Fruit fly (Drosophila melanogaster) whole organism, prepupa: ENCODE results near the gene CG13392.

Source experiments
- Blimp-1 ChIP-seq: fragments of 200-800 bp; sonication (Bioruptor generic); optimal IDR thresholded peaks from 3 replicates; lab custom pipeline; 2017; ENCODE audit warnings: missing biosample characterization, missing genetic modification characterization, mild to moderate bottlenecking, moderate library complexity, missing genetic modification reagents
- CG10631 ChIP-seq: fragments of 200-800 bp; sonication (Bioruptor generic); optimal IDR thresholded peaks from 2 replicates; lab custom pipeline; 2016; ENCODE audit warnings: missing biosample characterization, missing genetic modification characterization
- CG11294 ChIP-seq: fragments of 200-800 bp; sonication (Bioruptor generic); IDR thresholded peaks from 2 replicates; pipeline ENCODE4 v1.3.6; 2022; ENCODE audit warnings: missing biosample characterization, missing genetic modification characterization
- CG11762 ChIP-seq: fragments of 200-800 bp; sonication (Bioruptor generic); optimal IDR thresholded peaks from 3 replicates; lab custom pipeline; 2016; ENCODE audit warnings: missing biosample characterization, missing genetic modification characterization; ENCODE audit not compliant: insufficient read depth
- CG15336 ChIP-seq: fragments of 200-800 bp; sonication (Bioruptor generic); IDR thresholded peaks from 2 replicates; pipeline ENCODE4 v1.3.6; 2022; ENCODE audit warnings: missing biosample characterization, missing genetic modification characterization
- CG1621 ChIP-seq: fragments of 200-800 bp; sonication (Bioruptor generic); optimal IDR thresholded peaks from 3 replicates; lab custom pipeline; 2018; ENCODE audit warnings: missing biosample characterization, mild to moderate bottlenecking, missing genetic modification characterization
- CG16779 ChIP-seq: fragments of 200-800 bp; sonication (Bioruptor generic); optimal IDR thresholded peaks from 3 replicates; lab custom pipeline; 2017; ENCODE audit warnings: missing biosample characterization, mild to moderate bottlenecking, missing genetic modification characterization
- CG3032 ChIP-seq: fragments of 200-800 bp; optimal IDR thresholded peaks from 2 replicates; lab custom pipeline; 2019; ENCODE audit warnings: missing biosample characterization, mild to moderate bottlenecking, missing genetic modification characterization, moderate library complexity
- CG32006 ChIP-seq: fragments of 200-800 bp; sonication (Bioruptor generic); optimal IDR thresholded peaks from 3 replicates; lab custom pipeline; 2017; ENCODE audit warnings: missing biosample characterization, mild to moderate bottlenecking, missing genetic modification characterization
- CG34406 ChIP-seq: fragments of 200-800 bp; sonication (Bioruptor generic); optimal IDR thresholded peaks from 3 replicates; lab custom pipeline; 2016; ENCODE audit warnings: missing biosample characterization, missing genetic modification characterization
- CG3919 ChIP-seq: fragments of 200-800 bp; sonication (Bioruptor generic); optimal IDR thresholded peaks from 3 replicates; lab custom pipeline; 2016; ENCODE audit warnings: missing biosample characterization, missing genetic modification characterization
- CG6163 ChIP-seq: fragments of 200-800 bp; sonication (Bioruptor generic); IDR thresholded peaks from 3 replicates; pipeline ENCODE4 v1.3.6; 2022; ENCODE audit warnings: missing biosample characterization, missing genetic modification characterization
- CG6276 ChIP-seq: fragments of 200-800 bp; sonication (Bioruptor generic); optimal IDR thresholded peaks from 2 replicates; lab custom pipeline; 2017; ENCODE audit warnings: missing biosample characterization, mild to moderate bottlenecking, missing genetic modification characterization
- CG6792 ChIP-seq: fragments of 200-800 bp; sonication (Bioruptor generic); optimal IDR thresholded peaks from 3 replicates; lab custom pipeline; 2016; ENCODE audit warnings: missing biosample characterization, missing genetic modification characterization
- CG6808 ChIP-seq: fragments of 200-800 bp; sonication (Bioruptor generic); optimal IDR thresholded peaks from 3 replicates; lab custom pipeline; 2017; ENCODE audit warnings: missing biosample characterization, missing genetic modification characterization, mild to moderate bottlenecking, moderate library complexity, missing genetic modification reagents
- CG6854 ChIP-seq: fragments of 200-800 bp; sonication (Bioruptor generic); optimal IDR thresholded peaks from 2 replicates; lab custom pipeline; 2017; ENCODE audit warnings: missing biosample characterization, mild to moderate bottlenecking, missing genetic modification characterization
- CG7368 ChIP-seq: fragments of 200-800 bp; sonication (Bioruptor generic); optimal IDR thresholded peaks from 3 replicates; lab custom pipeline; 2016; ENCODE audit warnings: missing biosample characterization, missing genetic modification characterization
- CG8119 ChIP-seq: fragments of 200-800 bp; sonication (Bioruptor generic); IDR thresholded peaks from 3 replicates; pipeline ENCODE4 v1.3.6; 2022; ENCODE audit warnings: missing biosample characterization, missing genetic modification characterization
- CG8319 ChIP-seq: fragments of 200-800 bp; sonication (Bioruptor generic); optimal IDR thresholded peaks from 3 replicates; lab custom pipeline; 2016; ENCODE audit warnings: missing biosample characterization, missing genetic modification characterization
- CG9139 ChIP-seq: fragments of 200-800 bp; sonication (Bioruptor generic); optimal IDR thresholded peaks from 3 replicates; lab custom pipeline; 2017; ENCODE audit warnings: missing biosample characterization, mild to moderate bottlenecking, missing genetic modification characterization
- Eip75B ChIP-seq: fragments of 200-800 bp; sonication (Bioruptor generic); optimal IDR thresholded peaks from 3 replicates; lab custom pipeline; 2016; ENCODE audit warnings: missing biosample characterization, missing genetic modification characterization
- Eip78C ChIP-seq: fragments of 200-800 bp; sonication (Bioruptor generic); peaks from one replicate; lab custom pipeline; 2016; ENCODE audit warnings: missing biosample characterization, missing genetic modification characterization
- Eip93F ChIP-seq: fragments of 200-800 bp; sonication (Bioruptor generic); optimal IDR thresholded peaks from 2 replicates; lab custom pipeline; 2016; ENCODE audit warnings: missing biosample characterization, mild to moderate bottlenecking, missing genetic modification characterization
- Ets21C ChIP-seq: fragments of 200-800 bp; sonication (Bioruptor generic); optimal IDR thresholded peaks from 3 replicates; lab custom pipeline; 2016; ENCODE audit warnings: missing biosample characterization, missing genetic modification characterization
- Ets96B ChIP-seq: fragments of 200-800 bp; optimal IDR thresholded peaks from 2 replicates; lab custom pipeline; 2019; ENCODE audit warnings: missing biosample characterization, mild to moderate bottlenecking, missing genetic modification characterization, moderate library complexity
- Gug ChIP-seq: fragments of 200-800 bp; sonication (Bioruptor generic); IDR thresholded peaks from 2 replicates; pipeline ENCODE4 v1.3.6; 2022; ENCODE audit warnings: missing biosample characterization, missing genetic modification characterization
- Hr39 ChIP-seq: fragments of 200-800 bp; sonication (Bioruptor generic); optimal IDR thresholded peaks from 2 replicates; lab custom pipeline; 2016; ENCODE audit warnings: missing biosample characterization, missing genetic modification characterization
- Hr4 ChIP-seq: fragments of 200-800 bp; sonication (Bioruptor generic); optimal IDR thresholded peaks from 3 replicates; lab custom pipeline; 2016; ENCODE audit warnings: missing biosample characterization, missing genetic modification characterization
- Met ChIP-seq: fragments of 200-800 bp; sonication (Bioruptor generic); optimal IDR thresholded peaks from 3 replicates; lab custom pipeline; 2016; ENCODE audit warnings: missing biosample characterization, missing genetic modification characterization
- OdsH ChIP-seq: fragments of 200-800 bp; sonication (Bioruptor generic); optimal IDR thresholded peaks from 3 replicates; lab custom pipeline; 2016; ENCODE audit warnings: missing biosample characterization, missing genetic modification characterization
- Sox14 ChIP-seq: fragments of 200-800 bp; sonication (Bioruptor generic); optimal IDR thresholded peaks from 3 replicates; lab custom pipeline; 2016; ENCODE audit warnings: missing biosample characterization, missing genetic modification characterization
- Sox15 ChIP-seq: fragments of 200-800 bp; sonication (Bioruptor generic); optimal IDR thresholded peaks from 3 replicates; lab custom pipeline; 2016; ENCODE audit warnings: missing biosample characterization, missing genetic modification characterization
- achi ChIP-seq: fragments of 200-800 bp; sonication (Bioruptor generic); optimal IDR thresholded peaks from 3 replicates; lab custom pipeline; 2016; ENCODE audit warnings: missing biosample characterization, missing genetic modification characterization
- acj6 ChIP-seq: fragments of 200-800 bp; sonication (Bioruptor generic); optimal IDR thresholded peaks from 3 replicates; lab custom pipeline; 2016; ENCODE audit warnings: missing biosample characterization, missing genetic modification characterization
- dac ChIP-seq: fragments of 200-800 bp; sonication (Bioruptor generic); optimal IDR thresholded peaks from 2 replicates; lab custom pipeline; 2017; ENCODE audit warnings: missing biosample characterization, mild to moderate bottlenecking, missing genetic modification characterization
- dsx ChIP-seq: fragments of 200-800 bp; optimal IDR thresholded peaks from 3 replicates; lab custom pipeline; 2019; ENCODE audit warnings: missing biosample characterization, mild to moderate bottlenecking, missing genetic modification characterization, moderate library complexity; ENCODE audit not compliant: poor library complexity, severe bottlenecking
- eg ChIP-seq: fragments of 200-800 bp; sonication (Bioruptor generic); IDR thresholded peaks from 3 replicates; pipeline ENCODE4 v1.3.6; 2022; ENCODE audit warnings: missing biosample characterization, missing genetic modification characterization
- esn ChIP-seq: fragments of 200-800 bp; sonication (Bioruptor generic); optimal IDR thresholded peaks from 2 replicates; lab custom pipeline; 2016; ENCODE audit warnings: missing biosample characterization, mild to moderate bottlenecking, missing genetic modification characterization, moderate library complexity
- fd85E ChIP-seq: fragments of 200-800 bp; sonication (Bioruptor generic); optimal IDR thresholded peaks from 3 replicates; lab custom pipeline; 2016; ENCODE audit warnings: missing biosample characterization, missing genetic modification characterization
- fkh ChIP-seq: fragments of 200-800 bp; sonication (Bioruptor generic); optimal IDR thresholded peaks from 3 replicates; lab custom pipeline; 2017; ENCODE audit warnings: missing biosample characterization, mild to moderate bottlenecking, missing genetic modification characterization, moderate library complexity
- lz ChIP-seq: fragments of 200-800 bp; sonication (Bioruptor generic); optimal IDR thresholded peaks from 3 replicates; lab custom pipeline; 2016; ENCODE audit warnings: missing biosample characterization, missing genetic modification characterization
- net ChIP-seq: fragments of 200-800 bp; sonication (Bioruptor generic); optimal IDR thresholded peaks from 3 replicates; lab custom pipeline; 2016; ENCODE audit warnings: missing biosample characterization, missing genetic modification characterization
- pdm3 ChIP-seq: fragments of 200-800 bp; sonication (Bioruptor generic); optimal IDR thresholded peaks from 3 replicates; lab custom pipeline; 2016; ENCODE audit warnings: missing biosample characterization, missing genetic modification characterization
- salr ChIP-seq, 2 experiments: fragments of 200-800 bp; sonication (Bioruptor generic); optimal IDR thresholded peaks; 3 replicates each; lab custom pipeline; 2016 to 2018; ENCODE audit warnings: missing biosample characterization in 2 of 2, missing genetic modification characterization in 2 of 2, mild to moderate bottlenecking in 1 of 2
- spab ChIP-seq: fragments of 200-800 bp; sonication (Bioruptor generic); optimal IDR thresholded peaks from 2 replicates; lab custom pipeline; 2017; ENCODE audit warnings: missing biosample characterization, mild to moderate bottlenecking, missing genetic modification characterization, missing genetic modification reagents
- svp ChIP-seq: fragments of 200-800 bp; sonication (Bioruptor generic); peaks from one replicate; lab custom pipeline; 2016; ENCODE audit warnings: missing biosample characterization, missing genetic modification characterization
- topi ChIP-seq: fragments of 200-800 bp; sonication (Bioruptor generic); optimal IDR thresholded peaks from 3 replicates; lab custom pipeline; 2016; ENCODE audit warnings: missing biosample characterization, missing genetic modification characterization
- vri ChIP-seq: fragments of 200-800 bp; sonication (Bioruptor generic); optimal IDR thresholded peaks from 3 replicates; lab custom pipeline; 2016; ENCODE audit warnings: missing biosample characterization, mild to moderate bottlenecking, missing genetic modification characterization

CG13392 gene

dm6 chr2L:8362955-8363285 lies 19.7 kb downstream of the CG13392 start:
- TF ChIP-seq Hr4 (GFP tag; lab: Kevin White, UChicago) (no peak), eg (GFP tag; lab: Robert Waterston, UW) (peak; percentile 6; the same call in 2 of the 3 replicates), salr (GFP tag; optimal IDR thresholded peaks at IDR 0.05; lab: Kevin White, UChicago) (peak in 1 of 2 experiments; percentile 24)

- TF ChIP-seq Ets96B (tag; lab: Kevin White, UChicago): no peak
- TF ChIP-seq svp (GFP tag; lab: Kevin White, UChicago): peak; percentile 96
- peak; percentile 77 for TF ChIP-seq vri (GFP tag; lab: Kevin White, UChicago)
- peak; percentile 52 for TF ChIP-seq Sox15 (GFP tag; lab: Kevin White, UChicago)
- peak; percentile 73 for TF ChIP-seq net (GFP tag; lab: Kevin White, UChicago)
- TF ChIP-seq CG3919 (GFP tag; lab: Kevin White, UChicago): peak; percentile 46
- peak; percentile 65 for TF ChIP-seq OdsH (GFP tag; lab: Kevin White, UChicago)
- no peak for TF ChIP-seq Eip93F (GFP tag; lab: Kevin White, UChicago)
- peak; percentile 64 for TF ChIP-seq CG6808 (GFP tag; lab: Kevin White, UChicago)
- TF ChIP-seq CG8319 (GFP tag; lab: Kevin White, UChicago): peak; percentile 59
- peak; percentile 74 for TF ChIP-seq pdm3
- peak; percentile 77 for TF ChIP-seq CG8119 (GFP tag; lab: Robert Waterston, UW)
- TF ChIP-seq CG10631 (GFP tag; lab: Kevin White, UChicago): peak; percentile 35
- peak; percentile 47 for TF ChIP-seq dsx
- peak; percentile 84 for TF ChIP-seq esn
- peak; percentile 46 for TF ChIP-seq Blimp-1 (GFP tag; lab: Kevin White, UChicago)
- TF ChIP-seq CG11762 (GFP tag; lab: Kevin White, UChicago): peak; percentile 5
- TF ChIP-seq CG15336: peak; percentile 66
- no peak for TF ChIP-seq CG6854 (GFP tag; lab: Kevin White, UChicago)
- peak; percentile 30 for TF ChIP-seq CG9139
- TF ChIP-seq salr (GFP tag; optimal IDR thresholded peaks at IDR 0.05; lab: Kevin White, UChicago): peak; percentile 12 to 57
- peak; percentile 76 for TF ChIP-seq CG32006 (GFP tag; lab: Kevin White, UChicago)
- peak; percentile 73 for TF ChIP-seq Hr39 (GFP tag; lab: Kevin White, UChicago)
- peak; percentile 55 for TF ChIP-seq Gug (GFP tag; lab: Robert Waterston, UW)
- peak; percentile 53 for TF ChIP-seq CG7368 (GFP tag; lab: Kevin White, UChicago)
- TF ChIP-seq CG1621: peak; percentile 8
- TF ChIP-seq CG6792 (GFP tag; lab: Kevin White, UChicago): peak; percentile 60
- peak; percentile 94 for TF ChIP-seq Eip78C (GFP tag; lab: Kevin White, UChicago)
- TF ChIP-seq fd85E (GFP tag; lab: Kevin White, UChicago): no peak
- peak; percentile 68; the same call in 1 of the 2 replicates for TF ChIP-seq CG11294
- peak; percentile 71 for TF ChIP-seq achi (GFP tag; lab: Kevin White, UChicago)
- TF ChIP-seq Met (GFP tag; lab: Kevin White, UChicago): peak; percentile 70
- TF ChIP-seq lz (GFP tag; lab: Kevin White, UChicago): peak; percentile 80
- TF ChIP-seq Eip75B: peak; percentile 58
- TF ChIP-seq eg (GFP tag; lab: Robert Waterston, UW): peak; percentile 78
- peak; percentile 81 for TF ChIP-seq CG6163 (GFP tag; lab: Robert Waterston, UW)
- TF ChIP-seq topi (GFP tag; lab: Kevin White, UChicago): peak; percentile 71
- peak; percentile 51 for TF ChIP-seq CG3032 (tag; lab: Kevin White, UChicago)
- TF ChIP-seq CG34406 (GFP tag; lab: Kevin White, UChicago): peak; percentile 51
- peak; percentile 72 for TF ChIP-seq Sox14 (GFP tag; lab: Kevin White, UChicago)
- peak; percentile 65 for TF ChIP-seq CG6276 (GFP tag; lab: Kevin White, UChicago)
- peak; percentile 53 for TF ChIP-seq spab (GFP tag; lab: Kevin White, UChicago)
- TF ChIP-seq acj6 (GFP tag; lab: Kevin White, UChicago): peak; percentile 51
- TF ChIP-seq fkh (GFP tag; lab: Kevin White, UChicago): peak; percentile 51
- peak; percentile 7 for TF ChIP-seq CG16779 (tag; lab: Kevin White, UChicago)
- TF ChIP-seq dac (GFP tag; lab: Kevin White, UChicago): no peak
- peak; percentile 62 for TF ChIP-seq Ets21C (GFP tag; lab: Kevin White, UChicago)
- TF ChIP-seq Hr4 (GFP tag; lab: Kevin White, UChicago): peak; percentile 58
These were observed 20.2 kb downstream of the CG13392 start, which contains the start of gene CG7627 for dm6 chr2L:8362273-8362954. Gene CG7627 (minus strand): TSS chr2L:8362469.
